Fruit fly (Drosophila melanogaster): ENCODE data around the gene CG10859.

CG10859 gene

dm6 chr2L:13414525-13415481 lies 16.3 kb upstream of the CG10859 start, which contains the start of the genes CG16956, CG42784 and CG43850 (continued):
- TF ChIP-seq Rx (GFP tag; IDR thresholded peaks at IDR 0.05) (no peak), fu2 (GFP tag; optimal IDR thresholded peaks at IDR 0.05) (no peak), tll (GFP tag; optimal IDR thresholded peaks at IDR 0.05) (no peak), CG12155 (GFP tag; optimal IDR thresholded peaks at IDR 0.05) (no peak), CG18476 (GFP tag; optimal IDR thresholded peaks at IDR 0.05) (no peak), CG8290 (GFP tag; optimal IDR thresholded peaks at IDR 0.05) (no peak), CG8290 (tag; optimal IDR thresholded peaks at IDR 0.05) (peak in 1 of 2 experiments; percentile 87), CG7928 (GFP tag; optimal IDR thresholded peaks at IDR 0.05) (no peak), Gsc (GFP tag; IDR thresholded peaks at IDR 0.05) (no peak), h (optimal IDR thresholded peaks at IDR 0.05) (no peak), CkIIα-i1 (GFP tag; IDR thresholded peaks at IDR 0.05) (no peak), YL-1 (GFP tag; optimal IDR thresholded peaks at IDR 0.05) (peak; percentile 55), Bgb (GFP tag; IDR thresholded peaks at IDR 0.05; ENCODE audit: partially characterized antibody) (no peak), CG4617 (GFP tag; optimal IDR thresholded peaks at IDR 0.05; ENCODE audit: borderline replicate concordance) (no peak), ERR (GFP tag; optimal IDR thresholded peaks at IDR 0.05) (no peak), wdn (GFP tag; IDR thresholded peaks at IDR 0.05) (no peak), CG1024 (GFP tag; IDR thresholded peaks at IDR 0.05) (no peak), CG15696 (tag; optimal IDR thresholded peaks at IDR 0.05) (no peak), CG17829 (tag; optimal IDR thresholded peaks at IDR 0.05) (no peak), CG11456 (GFP tag; IDR thresholded peaks at IDR 0.05) (no peak), Abd-B (GFP tag; optimal IDR thresholded peaks at IDR 0.05) (no peak), CG10274 (GFP tag; optimal IDR thresholded peaks at IDR 0.05) (peak; percentile 23), lola (GFP tag; optimal IDR thresholded peaks at IDR 0.05) (no peak), CG3726 (GFP tag; IDR thresholded peaks at IDR 0.05) (no peak), Vsx1 (GFP tag; optimal IDR thresholded peaks at IDR 0.05) (peak; percentile 65), HLHmδ (GFP tag; optimal IDR thresholded peaks at IDR 0.05) (no peak), CG4730 (GFP tag; IDR thresholded peaks at IDR 0.05) (no peak), CG15011 (GFP tag; optimal IDR thresholded peaks at IDR 0.05) (peak; percentile 68), tx (GFP tag; optimal IDR thresholded peaks at IDR 0.05) (no peak), tio (GFP tag; optimal IDR thresholded peaks at IDR 0.05) (no peak), Xbp1 (GFP tag; optimal IDR thresholded peaks at IDR 0.05) (no peak), chm (GFP tag; IDR thresholded peaks at IDR 0.05) (no peak; the same call in 1 of the 2 replicates), jing (GFP tag; optimal IDR thresholded peaks at IDR 0.05) (no peak), CG1792 (GFP tag; optimal IDR thresholded peaks at IDR 0.05) (no peak), CG10366 (GFP tag; IDR thresholded peaks at IDR 0.05) (no peak), ro (GFP tag; IDR thresholded peaks at IDR 0.05) (no peak), repo (GFP tag; optimal IDR thresholded peaks at IDR 0.05) (no peak), ase (GFP tag; IDR thresholded peaks at IDR 0.05) (0 out of 3 replicates have a peak, but pooled peaks have one; percentile 7), ATbp (GFP tag; optimal IDR thresholded peaks at IDR 0.05) (peak; percentile 66), ken (GFP tag; IDR thresholded peaks at IDR 0.05) (no peak), Ptx1 (GFP tag; IDR thresholded peaks at IDR 0.05) (no peak), TFAM (GFP tag; optimal IDR thresholded peaks at IDR 0.05) (no peak), Lhr (GFP tag; optimal IDR thresholded peaks at IDR 0.05) (no peak), CG34376 (GFP tag; optimal IDR thresholded peaks at IDR 0.05) (peak; percentile 96), lilli (GFP tag; optimal IDR thresholded peaks at IDR 0.05) (no peak), Nf-YB (GFP tag; optimal IDR thresholded peaks at IDR 0.05) (peak; percentile 18), bbx (GFP tag; IDR thresholded peaks at IDR 0.05; ENCODE audit: partially characterized antibody) (no peak), prd (optimal IDR thresholded peaks at IDR 0.05) (no peak), prd (GFP tag; IDR thresholded peaks at IDR 0.05) (no peak), CG7987 (GFP tag; optimal IDR thresholded peaks at IDR 0.05) (peak; percentile 86)

All from whole organism, embryonic.